Fruit fly (Drosophila melanogaster) whole organism, embryonic: ENCODE measurements around the gene Sec10.

Source experiments
- ATbp ChIP-seq: fragments of 200-800 bp; sonication (Bioruptor generic); optimal IDR thresholded peaks from 2 replicates; lab custom pipeline; 2017; ENCODE audit warnings: missing biosample characterization, mild to moderate bottlenecking, missing genetic modification characterization, missing genetic modification reagents
- Aef1 ChIP-seq: fragments of 200-800 bp; sonication (Bioruptor generic); IDR thresholded peaks from 3 replicates; pipeline ENCODE4 v1.3.6; 2022; ENCODE audit warnings: missing biosample characterization, missing genetic modification characterization
- CG10274 ChIP-seq: fragments of 200-800 bp; sonication (Bioruptor generic); optimal IDR thresholded peaks from 3 replicates; lab custom pipeline; 2017; ENCODE audit warnings: missing biosample characterization, mild to moderate bottlenecking, missing genetic modification characterization
- CG10543 ChIP-seq: fragments of 200-800 bp; sonication (Bioruptor generic); optimal IDR thresholded peaks from 3 replicates; lab custom pipeline; 2017; ENCODE audit warnings: missing biosample characterization, mild to moderate bottlenecking, missing genetic modification characterization, moderate library complexity
- CG11093 ChIP-seq: fragments of 200-800 bp; sonication (Bioruptor generic); IDR thresholded peaks from 3 replicates; pipeline ENCODE4 v1.3.6; 2022; ENCODE audit warnings: missing biosample characterization, missing genetic modification characterization
- CG13624 ChIP-seq: fragments of 200-800 bp; sonication (Bioruptor generic); optimal IDR thresholded peaks from 2 replicates; lab custom pipeline; 2016; ENCODE audit warnings: missing biosample characterization, missing genetic modification characterization
- CG14667 ChIP-seq: fragments of 200-800 bp; sonication (Bioruptor generic); IDR thresholded peaks from 2 replicates; pipeline ENCODE4 v1.3.6; 2022; ENCODE audit warnings: missing biosample characterization, missing genetic modification characterization
- CG1602 ChIP-seq: fragments of 200-800 bp; sonication (Bioruptor generic); optimal IDR thresholded peaks from 3 replicates; lab custom pipeline; 2016; ENCODE audit warnings: missing biosample characterization, missing genetic modification characterization
- CG17186 ChIP-seq: fragments of 200-800 bp; sonication (Bioruptor generic); optimal IDR thresholded peaks from 3 replicates; lab custom pipeline; 2017; ENCODE audit warnings: missing biosample characterization, missing genetic modification reagents, missing genetic modification characterization
- CG2202 ChIP-seq: fragments of 200-800 bp; sonication (Bioruptor generic); optimal IDR thresholded peaks from 2 replicates; lab custom pipeline; 2018; ENCODE audit warnings: missing biosample characterization, mild to moderate bottlenecking, missing genetic modification characterization
- CG30020 ChIP-seq: fragments of 200-800 bp; optimal IDR thresholded peaks from 2 replicates; lab custom pipeline; 2019; ENCODE audit warnings: missing biosample characterization, mild to moderate bottlenecking, missing genetic modification characterization, moderate library complexity
- CG33213 ChIP-seq: fragments of 200-800 bp; sonication (Bioruptor generic); optimal IDR thresholded peaks from 3 replicates; lab custom pipeline; 2016; ENCODE audit warnings: missing biosample characterization, missing genetic modification characterization
- CG5245 ChIP-seq: fragments of 200-800 bp; sonication (Bioruptor generic); optimal IDR thresholded peaks from 3 replicates; lab custom pipeline; 2016; ENCODE audit warnings: missing biosample characterization, missing genetic modification characterization
- CG6654 ChIP-seq: fragments of 200-800 bp; sonication (Bioruptor generic); optimal IDR thresholded peaks from 2 replicates; lab custom pipeline; 2017; ENCODE audit warnings: missing biosample characterization, mild to moderate bottlenecking, missing genetic modification characterization
- Deaf1 ChIP-seq: fragments of 200-800 bp; optimal IDR thresholded peaks from 3 replicates; lab custom pipeline; 2019; ENCODE audit warnings: missing biosample characterization, mild to moderate bottlenecking, missing genetic modification characterization, moderate library complexity
- Dfd ChIP-seq, 2 experiments: fragments of >200 bp; optimal IDR thresholded peaks; 2 replicates each; lab custom pipeline; 2017; ENCODE audit warnings: missing biosample characterization in 2 of 2, missing genetic modification characterization in 2 of 2
- Dref ChIP-seq: fragments of 200-800 bp; sonication (Bioruptor generic); IDR thresholded peaks from 2 replicates; pipeline ENCODE4 v1.3.6; 2022; ENCODE audit warnings: missing biosample characterization, missing genetic modification characterization
- Drgx ChIP-seq: fragments of 200-800 bp; sonication (Bioruptor generic); IDR thresholded peaks from 2 replicates; pipeline ENCODE4 v1.3.6; 2022; ENCODE audit warnings: missing biosample characterization, missing genetic modification characterization
- Ets65A ChIP-seq: fragments of 200-800 bp; sonication (Bioruptor generic); peaks from one replicate; lab custom pipeline; 2016; ENCODE audit warnings: missing biosample characterization, missing genetic modification characterization
- GATAe ChIP-seq: fragments of 200-800 bp; sonication (Bioruptor generic); conservative IDR thresholded peaks from 2 replicates; pipeline ENCODE4 v1.3.6; 2022; ENCODE audit warnings: missing biosample characterization, missing genetic modification characterization
- MTF-1 ChIP-seq: fragments of 200-800 bp; sonication (Bioruptor generic); optimal IDR thresholded peaks from 2 replicates; lab custom pipeline; 2018; ENCODE audit warnings: missing biosample characterization, mild to moderate bottlenecking, missing genetic modification characterization, borderline replicate concordance
- Nf-YC ChIP-seq: fragments of 200-800 bp; optimal IDR thresholded peaks from 3 replicates; lab custom pipeline; 2019; ENCODE audit warnings: missing biosample characterization, mild to moderate bottlenecking, missing genetic modification characterization, moderate library complexity
- Ravus ChIP-seq: fragments of 200-800 bp; sonication (Bioruptor generic); IDR thresholded peaks from 2 replicates; pipeline ENCODE4 v1.3.6; 2022; ENCODE audit warnings: missing biosample characterization, missing genetic modification characterization
- Scr ChIP-seq: fragments of 200-800 bp; sonication (Bioruptor generic); IDR thresholded peaks from 2 replicates; pipeline ENCODE4 v1.3.6; 2022; ENCODE audit warnings: missing biosample characterization, missing genetic modification characterization; ENCODE audit not compliant: partially characterized antibody
- Taf1 ChIP-seq: fragments of 200-800 bp; sonication (Bioruptor generic); IDR thresholded peaks from 2 replicates; pipeline ENCODE4 v1.3.6; 2022; ENCODE audit warnings: missing biosample characterization, missing genetic modification characterization
- Tbp ChIP-seq: fragments of >200 bp; optimal IDR thresholded peaks from 2 replicates; lab custom pipeline; 2018; ENCODE audit warnings: missing biosample characterization, missing genetic modification characterization
- Vsx1 ChIP-seq: fragments of 200-800 bp; sonication (Bioruptor generic); optimal IDR thresholded peaks from 2 replicates; lab custom pipeline; 2017; ENCODE audit warnings: missing biosample characterization, mild to moderate bottlenecking, missing genetic modification characterization, missing genetic modification reagents
- ab ChIP-seq: fragments of 200-800 bp; sonication (Bioruptor generic); optimal IDR thresholded peaks from 2 replicates; lab custom pipeline; 2016; ENCODE audit warnings: missing biosample characterization, missing genetic modification characterization
- bcd ChIP-seq: fragments of 200-800 bp; sonication (Bioruptor generic); optimal IDR thresholded peaks from 2 replicates; lab custom pipeline; 2017; ENCODE audit warnings: missing biosample characterization, mild to moderate bottlenecking, missing genetic modification characterization
- bowl ChIP-seq: fragments of 200-800 bp; sonication (Bioruptor generic); IDR thresholded peaks from 2 replicates; pipeline ENCODE4 v1.3.6; 2022; ENCODE audit warnings: missing biosample characterization, missing genetic modification characterization
- caup ChIP-seq: fragments of 200-800 bp; sonication (Bioruptor generic); optimal IDR thresholded peaks from 3 replicates; lab custom pipeline; 2017; ENCODE audit warnings: missing biosample characterization, mild to moderate bottlenecking, missing genetic modification characterization, moderate library complexity; ENCODE audit not compliant: severe bottlenecking
- chif ChIP-seq, 2 experiments: fragments of 200-800 bp; sonication (Bioruptor generic); optimal IDR thresholded peaks; 3 replicates each; lab custom pipeline; 2016; ENCODE audit warnings: missing biosample characterization in 2 of 2, missing genetic modification characterization in 2 of 2
- corto ChIP-seq: fragments of 200-800 bp; sonication (Bioruptor generic); optimal IDR thresholded peaks from 2 replicates; lab custom pipeline; 2016; ENCODE audit warnings: missing biosample characterization, mild to moderate bottlenecking, missing genetic modification characterization, moderate library complexity
- dan ChIP-seq: fragments of 200-800 bp; sonication (Bioruptor generic); IDR thresholded peaks from 2 replicates; pipeline ENCODE4 v1.3.6; 2022; ENCODE audit warnings: missing biosample characterization, missing genetic modification characterization
- fu2 ChIP-seq: fragments of 200-800 bp; sonication (Bioruptor generic); optimal IDR thresholded peaks from 2 replicates; lab custom pipeline; 2016; ENCODE audit warnings: missing biosample characterization, missing genetic modification characterization
- gce ChIP-seq: fragments of 200-800 bp; sonication (Bioruptor generic); IDR thresholded peaks from 3 replicates; pipeline ENCODE4 v1.3.6; 2022; ENCODE audit warnings: missing biosample characterization, missing genetic modification characterization
- gcm2 ChIP-seq: fragments of 200-800 bp; sonication (Bioruptor generic); optimal IDR thresholded peaks from 2 replicates; lab custom pipeline; 2016; ENCODE audit warnings: missing biosample characterization, missing genetic modification characterization
- grau ChIP-seq: fragments of 200-800 bp; optimal IDR thresholded peaks from 3 replicates; lab custom pipeline; 2019; ENCODE audit warnings: missing biosample characterization, mild to moderate bottlenecking, missing genetic modification characterization, moderate library complexity
- gsb ChIP-seq: fragments of 200-800 bp; sonication (Bioruptor generic); IDR thresholded peaks from 2 replicates; pipeline ENCODE4 v1.3.6; 2022; ENCODE audit warnings: missing biosample characterization, missing genetic modification characterization
- gsb-n ChIP-seq: fragments of 200-800 bp; sonication (Bioruptor generic); optimal IDR thresholded peaks from 3 replicates; lab custom pipeline; 2018; ENCODE audit warnings: missing biosample characterization, mild to moderate bottlenecking, missing genetic modification characterization
- ham ChIP-seq: fragments of 200-800 bp; sonication (Bioruptor generic); IDR thresholded peaks from 2 replicates; pipeline ENCODE4 v1.3.6; 2022; ENCODE audit warnings: missing biosample characterization, missing genetic modification characterization
- hkb ChIP-seq, 2 experiments: fragments of 200-800 bp in 1 of 2; fragments of >200 bp in 1 of 2; sonication (Bioruptor generic) in 1 of 2; IDR thresholded peaks in 1 of 2; optimal IDR thresholded peaks in 1 of 2; 2 replicates each; pipeline versions ENCODE4 v1.3.6 to Lab custom; 2017 to 2022; ENCODE audit warnings: missing biosample characterization in 1 of 2, missing genetic modification characterization in 1 of 2
- nmo ChIP-seq: fragments of 200-800 bp; sonication (Bioruptor generic); optimal IDR thresholded peaks from 2 replicates; lab custom pipeline; 2018; ENCODE audit warnings: missing biosample characterization, mild to moderate bottlenecking, missing genetic modification characterization, moderate library complexity
- ro ChIP-seq: fragments of 200-800 bp; sonication (Bioruptor generic); IDR thresholded peaks from 2 replicates; pipeline ENCODE4 v1.3.6; 2022; ENCODE audit warnings: missing biosample characterization, missing genetic modification characterization
- row ChIP-seq: fragments of 200-800 bp; sonication (Bioruptor generic); IDR thresholded peaks from 3 replicates; pipeline ENCODE4 v1.3.6; 2022; ENCODE audit warnings: missing biosample characterization, missing genetic modification characterization
- sim ChIP-seq: fragments of 200-800 bp; sonication (Bioruptor generic); IDR thresholded peaks from 2 replicates; pipeline ENCODE4 v1.3.6; 2022; ENCODE audit warnings: missing biosample characterization, missing genetic modification characterization
- so ChIP-seq: fragments of 200-800 bp; sonication (Bioruptor generic); IDR thresholded peaks from 3 replicates; pipeline ENCODE4 v1.3.6; 2022; ENCODE audit warnings: missing biosample characterization, missing genetic modification characterization
- sqz ChIP-seq: fragments of 200-800 bp; sonication (Bioruptor generic); optimal IDR thresholded peaks from 3 replicates; lab custom pipeline; 2018; ENCODE audit warnings: missing biosample characterization, mild to moderate bottlenecking, missing genetic modification characterization
- sr ChIP-seq: fragments of 200-800 bp; sonication (Bioruptor generic); IDR thresholded peaks from 3 replicates; pipeline ENCODE4 v1.3.6; 2022; ENCODE audit warnings: missing biosample characterization, missing genetic modification characterization
- trh ChIP-seq: fragments of 200-800 bp; sonication (Bioruptor generic); optimal IDR thresholded peaks from 2 replicates; lab custom pipeline; 2016; ENCODE audit warnings: missing biosample characterization, missing genetic modification characterization
- ttk ChIP-seq: fragments of 200-800 bp; sonication (Bioruptor generic); IDR thresholded peaks from 2 replicates; pipeline ENCODE4 v2.1.2; 2022; ENCODE audit warnings: missing biosample characterization, missing genetic modification characterization

Gene Sec10

DNA sequence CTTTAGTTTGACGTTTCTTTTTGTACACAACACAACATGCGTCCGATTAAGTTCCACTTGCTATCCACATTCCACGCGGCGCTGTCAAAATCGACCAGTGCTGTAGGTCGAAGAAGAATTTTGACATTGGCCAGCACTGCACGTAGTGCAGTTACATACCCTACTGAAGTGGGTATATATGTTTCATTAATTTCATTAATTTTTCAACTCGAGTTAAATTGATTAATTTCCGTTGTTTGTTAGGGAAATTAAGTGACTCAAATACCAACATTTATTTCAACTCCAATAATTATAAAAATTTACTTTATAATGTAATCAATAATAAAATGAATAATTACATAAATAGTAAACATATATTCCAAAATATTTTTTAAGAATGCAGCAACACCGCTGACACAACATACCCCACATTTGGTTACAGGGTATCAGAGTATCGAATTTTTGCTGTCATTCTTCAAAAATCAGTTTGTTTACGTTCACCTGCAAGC, 25.7 kb upstream of the Sec10 start, which contains the start of the genes eIF4EHP and CG18428 (continued):
- TF ChIP-seq CG1602 (GFP tag; lab: Kevin White, UChicago) (peak; percentile 99), sr (GFP tag; lab: Robert Waterston, UW) (peak; percentile 82; the same call in 2 of the 3 replicates), sim (GFP tag; lab: Robert Waterston, UW) (no peak), CG6654 (GFP tag; lab: Kevin White, UChicago) (peak; percentile 93), sqz (GFP tag; lab: Kevin White, UChicago) (peak; percentile 99), Dfd (GFP tag; optimal IDR thresholded peaks at IDR 0.05; lab: Kevin White, UChicago) (no peak), CG5245 (GFP tag; lab: Kevin White, UChicago) (peak; percentile 96), CG2202 (peak; percentile 99), Nf-YC (tag; lab: Kevin White, UChicago) (peak; percentile 95), Scr (GFP tag; lab: Robert Waterston, UW) (no peak), trh (GFP tag; lab: Kevin White, UChicago) (peak; percentile 97), ttk (GFP tag; lab: Robert Waterston, UW) (no peak; the same call in 1 of the 2 replicates), nmo (peak; percentile 100), gcm2 (GFP tag; lab: Kevin White, UChicago) (peak; percentile 64), corto (GFP tag; lab: Kevin White, UChicago) (peak; percentile 82), GATAe (0 out of 2 replicates have a peak, but pooled peaks have one; percentile 99), gce (GFP tag; lab: Robert Waterston, UW) (no peak; the same call in none of the 3 replicates), Dref (GFP tag; lab: Robert Waterston, UW) (0 out of 2 replicates have a peak, but pooled peaks have one; percentile 33), ham (GFP tag; lab: Robert Waterston, UW) (0 out of 2 replicates have a peak, but pooled peaks have one; percentile 96), Taf1 (GFP tag; lab: Robert Waterston, UW) (no peak; the same call in 1 of the 2 replicates), ab (GFP tag; lab: Kevin White, UChicago) (peak; percentile 67), CG10274 (GFP tag; lab: Kevin White, UChicago) (peak; percentile 94), bcd (GFP tag; lab: Kevin White, UChicago) (peak; percentile 100), gsb (no peak), Ravus (GFP tag; lab: Robert Waterston, UW) (no peak; the same call in none of the 2 replicates), Tbp (GFP tag; lab: Kevin White, UChicago) (no peak), grau (peak; percentile 100), ro (GFP tag; lab: Robert Waterston, UW) (no peak), CG33213 (GFP tag; lab: Kevin White, UChicago) (peak; percentile 85), MTF-1 (GFP tag; lab: Kevin White, UChicago) (peak; percentile 95), Drgx (GFP tag; lab: Robert Waterston, UW) (no peak), chif (GFP tag; optimal IDR thresholded peaks at IDR 0.05; lab: Kevin White, UChicago) (peak; percentile 79 to 88), gsb-n (peak; percentile 99), CG17186 (GFP tag; lab: Kevin White, UChicago) (peak; percentile 90), bowl (GFP tag; lab: Robert Waterston, UW) (no peak; the same call in 1 of the 2 replicates), hkb (optimal IDR thresholded peaks at IDR 0.05; lab: Kevin White, UChicago) (no peak), hkb (GFP tag; IDR thresholded peaks at IDR 0.05; lab: Robert Waterston, UW) (no peak), Aef1 (GFP tag; lab: Robert Waterston, UW) (no peak), CG14667 (GFP tag; lab: Robert Waterston, UW) (no peak), CG13624 (GFP tag; lab: Kevin White, UChicago) (peak; percentile 81), row (no peak), caup (GFP tag; lab: Kevin White, UChicago) (peak; percentile 99), CG10543 (GFP tag; lab: Kevin White, UChicago) (peak; percentile 100), fu2 (GFP tag; lab: Kevin White, UChicago) (peak; percentile 75), CG11093 (peak; percentile 99), Vsx1 (GFP tag; lab: Kevin White, UChicago) (peak; percentile 94), CG30020 (tag; lab: Kevin White, UChicago) (peak; percentile 95), dan (GFP tag; lab: Robert Waterston, UW) (peak; percentile 93; the same call in 1 of the 2 replicates), Ets65A (peak; percentile 98), Deaf1 (peak; percentile 93), ATbp (GFP tag; lab: Kevin White, UChicago) (peak; percentile 97), so (GFP tag; lab: Robert Waterston, UW) (no peak)
